Fruit fly (Drosophila melanogaster) whole organism, prepupa: ENCODE measurements around the gene CG32819.
A peak's percentile ranks its signal among the peaks of the same experiment; 100 is the strongest.
"Not testable (repeated sequence)": the region's sequence is repeated elsewhere in the genome, so short reads cannot be mapped to it uniquely, and the experiment has no call there.

Source experiments
- Blimp-1 ChIP-seq: fragments of 200-800 bp; sonication (Bioruptor generic); optimal IDR thresholded peaks from 3 replicates; lab custom pipeline; 2017; ENCODE audit warnings: missing biosample characterization, missing genetic modification characterization, mild to moderate bottlenecking, moderate library complexity, missing genetic modification reagents
- CG10631 ChIP-seq: fragments of 200-800 bp; sonication (Bioruptor generic); optimal IDR thresholded peaks from 2 replicates; lab custom pipeline; 2016; ENCODE audit warnings: missing biosample characterization, missing genetic modification characterization
- CG11294 ChIP-seq: fragments of 200-800 bp; sonication (Bioruptor generic); IDR thresholded peaks from 2 replicates; pipeline ENCODE4 v1.3.6; 2022; ENCODE audit warnings: missing biosample characterization, missing genetic modification characterization
- CG11762 ChIP-seq: fragments of 200-800 bp; sonication (Bioruptor generic); optimal IDR thresholded peaks from 3 replicates; lab custom pipeline; 2016; ENCODE audit warnings: missing biosample characterization, missing genetic modification characterization; ENCODE audit not compliant: insufficient read depth
- CG11902 ChIP-seq: fragments of 200-800 bp; sonication (Bioruptor generic); optimal IDR thresholded peaks from 3 replicates; lab custom pipeline; 2016; ENCODE audit warnings: missing biosample characterization, missing genetic modification characterization
- CG15336 ChIP-seq: fragments of 200-800 bp; sonication (Bioruptor generic); IDR thresholded peaks from 2 replicates; pipeline ENCODE4 v1.3.6; 2022; ENCODE audit warnings: missing biosample characterization, missing genetic modification characterization
- CG3032 ChIP-seq: fragments of 200-800 bp; optimal IDR thresholded peaks from 2 replicates; lab custom pipeline; 2019; ENCODE audit warnings: missing biosample characterization, mild to moderate bottlenecking, missing genetic modification characterization, moderate library complexity
- CG31627 ChIP-seq: fragments of 200-800 bp; sonication (Bioruptor generic); optimal IDR thresholded peaks from 3 replicates; lab custom pipeline; 2016; ENCODE audit warnings: missing biosample characterization, missing genetic modification characterization
- CG32006 ChIP-seq: fragments of 200-800 bp; sonication (Bioruptor generic); optimal IDR thresholded peaks from 3 replicates; lab custom pipeline; 2017; ENCODE audit warnings: missing biosample characterization, mild to moderate bottlenecking, missing genetic modification characterization
- CG34406 ChIP-seq: fragments of 200-800 bp; sonication (Bioruptor generic); optimal IDR thresholded peaks from 3 replicates; lab custom pipeline; 2016; ENCODE audit warnings: missing biosample characterization, missing genetic modification characterization
- CG6163 ChIP-seq: fragments of 200-800 bp; sonication (Bioruptor generic); IDR thresholded peaks from 3 replicates; pipeline ENCODE4 v1.3.6; 2022; ENCODE audit warnings: missing biosample characterization, missing genetic modification characterization
- CG6276 ChIP-seq: fragments of 200-800 bp; sonication (Bioruptor generic); optimal IDR thresholded peaks from 2 replicates; lab custom pipeline; 2017; ENCODE audit warnings: missing biosample characterization, mild to moderate bottlenecking, missing genetic modification characterization
- CG6792 ChIP-seq: fragments of 200-800 bp; sonication (Bioruptor generic); optimal IDR thresholded peaks from 3 replicates; lab custom pipeline; 2016; ENCODE audit warnings: missing biosample characterization, missing genetic modification characterization
- CG6808 ChIP-seq: fragments of 200-800 bp; sonication (Bioruptor generic); optimal IDR thresholded peaks from 3 replicates; lab custom pipeline; 2017; ENCODE audit warnings: missing biosample characterization, missing genetic modification characterization, mild to moderate bottlenecking, moderate library complexity, missing genetic modification reagents
- CG6854 ChIP-seq: fragments of 200-800 bp; sonication (Bioruptor generic); optimal IDR thresholded peaks from 2 replicates; lab custom pipeline; 2017; ENCODE audit warnings: missing biosample characterization, mild to moderate bottlenecking, missing genetic modification characterization
- CG7368 ChIP-seq: fragments of 200-800 bp; sonication (Bioruptor generic); optimal IDR thresholded peaks from 3 replicates; lab custom pipeline; 2016; ENCODE audit warnings: missing biosample characterization, missing genetic modification characterization
- CG8119 ChIP-seq: fragments of 200-800 bp; sonication (Bioruptor generic); IDR thresholded peaks from 3 replicates; pipeline ENCODE4 v1.3.6; 2022; ENCODE audit warnings: missing biosample characterization, missing genetic modification characterization
- CG8632 ChIP-seq: fragments of 200-800 bp; sonication (Bioruptor generic); optimal IDR thresholded peaks from 3 replicates; lab custom pipeline; 2016; ENCODE audit warnings: missing biosample characterization, missing genetic modification characterization
- Eip75B ChIP-seq: fragments of 200-800 bp; sonication (Bioruptor generic); optimal IDR thresholded peaks from 3 replicates; lab custom pipeline; 2016; ENCODE audit warnings: missing biosample characterization, missing genetic modification characterization
- Ets21C ChIP-seq: fragments of 200-800 bp; sonication (Bioruptor generic); optimal IDR thresholded peaks from 3 replicates; lab custom pipeline; 2016; ENCODE audit warnings: missing biosample characterization, missing genetic modification characterization
- Ets96B ChIP-seq: fragments of 200-800 bp; optimal IDR thresholded peaks from 2 replicates; lab custom pipeline; 2019; ENCODE audit warnings: missing biosample characterization, mild to moderate bottlenecking, missing genetic modification characterization, moderate library complexity
- Hr39 ChIP-seq: fragments of 200-800 bp; sonication (Bioruptor generic); optimal IDR thresholded peaks from 2 replicates; lab custom pipeline; 2016; ENCODE audit warnings: missing biosample characterization, missing genetic modification characterization
- Lpt ChIP-seq: fragments of 200-800 bp; sonication (Bioruptor generic); optimal IDR thresholded peaks from 3 replicates; lab custom pipeline; 2016; ENCODE audit warnings: missing biosample characterization, missing genetic modification characterization
- Met ChIP-seq: fragments of 200-800 bp; sonication (Bioruptor generic); optimal IDR thresholded peaks from 3 replicates; lab custom pipeline; 2016; ENCODE audit warnings: missing biosample characterization, missing genetic modification characterization
- OdsH ChIP-seq: fragments of 200-800 bp; sonication (Bioruptor generic); optimal IDR thresholded peaks from 3 replicates; lab custom pipeline; 2016; ENCODE audit warnings: missing biosample characterization, missing genetic modification characterization
- Sox102F ChIP-seq: fragments of 200-800 bp; sonication (Bioruptor generic); optimal IDR thresholded peaks from 2 replicates; lab custom pipeline; 2016; ENCODE audit warnings: missing biosample characterization, mild to moderate bottlenecking, missing genetic modification characterization
- Sox15 ChIP-seq: fragments of 200-800 bp; sonication (Bioruptor generic); optimal IDR thresholded peaks from 3 replicates; lab custom pipeline; 2016; ENCODE audit warnings: missing biosample characterization, missing genetic modification characterization
- acj6 ChIP-seq: fragments of 200-800 bp; sonication (Bioruptor generic); optimal IDR thresholded peaks from 3 replicates; lab custom pipeline; 2016; ENCODE audit warnings: missing biosample characterization, missing genetic modification characterization
- cyc ChIP-seq: fragments of 200-800 bp; sonication (Bioruptor generic); optimal IDR thresholded peaks from 3 replicates; lab custom pipeline; 2016; ENCODE audit warnings: missing biosample characterization, missing genetic modification characterization
- dac ChIP-seq: fragments of 200-800 bp; sonication (Bioruptor generic); optimal IDR thresholded peaks from 2 replicates; lab custom pipeline; 2017; ENCODE audit warnings: missing biosample characterization, mild to moderate bottlenecking, missing genetic modification characterization
- dsx ChIP-seq: fragments of 200-800 bp; optimal IDR thresholded peaks from 3 replicates; lab custom pipeline; 2019; ENCODE audit warnings: missing biosample characterization, mild to moderate bottlenecking, missing genetic modification characterization, moderate library complexity; ENCODE audit not compliant: poor library complexity, severe bottlenecking
- esn ChIP-seq: fragments of 200-800 bp; sonication (Bioruptor generic); optimal IDR thresholded peaks from 2 replicates; lab custom pipeline; 2016; ENCODE audit warnings: missing biosample characterization, mild to moderate bottlenecking, missing genetic modification characterization, moderate library complexity
- pdm3 ChIP-seq: fragments of 200-800 bp; sonication (Bioruptor generic); optimal IDR thresholded peaks from 3 replicates; lab custom pipeline; 2016; ENCODE audit warnings: missing biosample characterization, missing genetic modification characterization
- svp ChIP-seq: fragments of 200-800 bp; sonication (Bioruptor generic); peaks from one replicate; lab custom pipeline; 2016; ENCODE audit warnings: missing biosample characterization, missing genetic modification characterization
- topi ChIP-seq: fragments of 200-800 bp; sonication (Bioruptor generic); optimal IDR thresholded peaks from 3 replicates; lab custom pipeline; 2016; ENCODE audit warnings: missing biosample characterization, missing genetic modification characterization

The CG32819 gene

DNA sequence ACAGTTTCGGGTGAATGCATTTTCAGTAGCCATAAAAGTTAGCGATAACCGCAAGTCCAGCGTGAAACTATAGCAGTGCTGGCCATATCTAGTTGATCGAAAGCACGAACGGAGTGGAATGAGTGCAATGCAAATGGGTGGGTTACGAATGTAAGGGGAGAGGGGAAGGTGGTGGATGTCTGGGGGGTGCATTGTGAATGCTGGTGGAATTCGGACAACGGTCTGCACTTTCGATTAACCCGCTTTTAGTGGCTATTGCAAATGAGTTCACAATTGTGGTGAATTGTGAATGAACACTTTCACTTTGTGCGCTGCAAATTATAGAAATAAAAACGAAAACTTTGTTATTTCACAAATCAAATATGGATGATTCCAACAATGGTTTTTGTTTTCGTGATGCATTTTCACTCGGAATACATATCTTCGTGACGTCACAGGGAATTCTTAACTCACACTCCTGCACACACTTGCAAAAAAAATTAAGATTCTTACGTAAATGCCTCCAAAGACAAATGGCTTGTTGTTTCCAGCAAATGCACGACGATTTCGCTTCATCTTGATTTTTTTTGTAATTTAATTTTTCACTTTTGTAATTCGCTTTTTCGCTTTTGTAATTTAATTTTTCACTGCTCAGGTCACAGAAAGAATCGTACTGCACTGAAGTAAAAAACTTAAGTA lies 8.7 kb upstream of the CG32819 start, which contains the start of gene DIP1 (continued):
- peak; percentile 47 for TF ChIP-seq Blimp-1 (GFP tag; lab: Kevin White, UChicago)
- peak; percentile 61 for TF ChIP-seq Ets96B (tag; lab: Kevin White, UChicago)
- TF ChIP-seq acj6 (GFP tag; lab: Kevin White, UChicago), result peak; percentile 66
- no peak for TF ChIP-seq CG11294
- peak; percentile 88 for TF ChIP-seq svp
- TF ChIP-seq CG6808 (GFP tag; lab: Kevin White, UChicago), result peak; percentile 30
- peak; percentile 43; the same call in 2 of the 3 replicates for TF ChIP-seq CG8119 (GFP tag; lab: Robert Waterston, UW)
- no peak for TF ChIP-seq Sox15 (GFP tag; lab: Kevin White, UChicago)
- peak; percentile 72 for TF ChIP-seq Met
- TF ChIP-seq CG11762 (GFP tag; lab: Kevin White, UChicago), result peak; percentile 39
- TF ChIP-seq CG6276 (GFP tag; lab: Kevin White, UChicago), result peak; percentile 14
- peak; percentile 42 for TF ChIP-seq Lpt (GFP tag; lab: Kevin White, UChicago)
- TF ChIP-seq Eip75B, result peak; percentile 73
- TF ChIP-seq Hr39, result peak; percentile 62
- peak; percentile 84 for TF ChIP-seq pdm3 (GFP tag; lab: Kevin White, UChicago)
- TF ChIP-seq dsx (GFP tag; lab: Kevin White, UChicago), result peak; percentile 44
- TF ChIP-seq CG6854, result peak; percentile 59
- TF ChIP-seq CG6792 (GFP tag; lab: Kevin White, UChicago), result peak; percentile 51
- peak; percentile 27 for TF ChIP-seq Ets21C (GFP tag; lab: Kevin White, UChicago)
- peak; percentile 59; the same call in 1 of the 2 replicates for TF ChIP-seq CG15336
- TF ChIP-seq topi (GFP tag; lab: Kevin White, UChicago), result peak; percentile 77
- peak; percentile 59 for TF ChIP-seq CG32006 (GFP tag; lab: Kevin White, UChicago)
- peak; percentile 7 for TF ChIP-seq CG3032 (tag; lab: Kevin White, UChicago)
- TF ChIP-seq CG7368 (GFP tag; lab: Kevin White, UChicago), result peak; percentile 58
- TF ChIP-seq cyc (GFP tag; lab: Kevin White, UChicago), result peak; percentile 54
- peak; percentile 60 for TF ChIP-seq OdsH (GFP tag; lab: Kevin White, UChicago)
- no peak for TF ChIP-seq CG11902 (GFP tag; lab: Kevin White, UChicago)
- TF ChIP-seq CG8632 (GFP tag; lab: Kevin White, UChicago), result peak; percentile 51
- TF ChIP-seq dac, result no peak
- peak; percentile 80 for TF ChIP-seq esn (GFP tag; lab: Kevin White, UChicago)
- peak; percentile 46 for TF ChIP-seq CG34406 (GFP tag; lab: Kevin White, UChicago)

dm6 chrX:21623641-21624040 lies 2.7 kb upstream of the CG32819 start, which contains the start of gene CG32500:
CG32500 (minus strand) TSS chrX:21623750.
- peak; percentile 48; the same call in 1 of the 3 replicates for TF ChIP-seq CG6163 (GFP tag; lab: Robert Waterston, UW)

DNA sequence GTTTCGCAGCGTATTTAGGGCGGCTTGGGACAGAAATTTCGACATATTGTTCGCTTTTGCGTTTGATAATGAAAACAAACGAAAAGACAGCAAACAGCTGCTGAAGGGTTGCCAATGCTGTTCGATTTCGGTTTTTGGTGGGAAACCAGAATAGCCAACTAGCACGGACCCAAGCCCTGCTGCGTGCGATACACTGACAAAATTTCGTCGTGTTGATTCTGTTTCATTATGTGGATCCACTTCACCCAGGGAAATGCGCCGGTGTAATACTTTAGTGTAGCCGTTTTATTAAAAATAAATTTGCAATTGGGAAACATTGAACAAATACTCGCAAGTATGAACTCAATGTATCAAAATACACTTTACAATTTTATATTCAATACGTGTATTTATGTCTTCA lies 3.4 kb downstream of the CG32819 start, which contains the start of gene CG32857:
CG32857 (minus strand) TSS at position 101 of the 400 bp plus-strand sequence.
- TF ChIP-seq CG31627 (GFP tag; lab: Kevin White, UChicago); Eip75B; CG10631 (GFP tag; lab: Kevin White, UChicago): not testable (repeated sequence)

- TF ChIP-seq svp; Sox102F (GFP tag; lab: Kevin White, UChicago); CG6808 (GFP tag; lab: Kevin White, UChicago): not testable (repeated sequence)
Measured at dm6 chrX:21615139-21615538, 5.8 kb downstream of the CG32819 start, which contains the start of gene CG32820. CG32820 (minus strand) TSS chrX:21615239.
